Worm (Caenorhabditis elegans) whole organism, mixed stage, embryonic: ENCODE results near the gene plp-2.

Experiments used
- nhr-28 ChIP-seq: fragments of 150-350 bp; optimal IDR thresholded peaks from 2 replicates; lab custom pipeline; 2014; ENCODE audit warnings: missing biosample characterization, missing genetic modification characterization
- snpc-4 ChIP-seq: fragments of 150-350 bp; optimal IDR thresholded peaks from 2 replicates; lab custom pipeline; 2014; ENCODE audit warnings: missing biosample characterization, missing genetic modification characterization

- no peak for TF ChIP-seq snpc-4 (tag; lab: Kevin White, UChicago)
- TF ChIP-seq nhr-28, result no peak
Observed at ce11 chrX:15016102-15016501, 33.5 kb upstream of the plp-2 start.
